Worm (Caenorhabditis elegans): ENCODE results near the gene B0361.14.

- TF ChIP-seq pha-4 (tag; optimal IDR thresholded peaks at IDR 0.05): no peak
- TF ChIP-seq lin-13 (tag; optimal IDR thresholded peaks at IDR 0.05): no peak
- no peak for TF ChIP-seq sptf-1 (tag; optimal IDR thresholded peaks at IDR 0.05)
These were observed 24.0 kb downstream of the B0361.14 start, which contains the start of gene psd-1 for ce11 chrIII:7275296-7275695.

All from whole organism, mixed stage, embryonic.